Fruit fly (Drosophila melanogaster) whole organism: ENCODE data around the gene AdamTS-A.

Source experiments
- CG8478 ChIP-seq: fragments of >200 bp; optimal IDR thresholded peaks from 2 replicates; lab custom pipeline; 2018; ENCODE audit warnings: inconsistent platforms
- Dll ChIP-seq: fragments of >200 bp; optimal IDR thresholded peaks from 2 replicates; lab custom pipeline; 2017
- EcR ChIP-seq, 2 experiments: fragments of >200 bp; optimal IDR thresholded peaks; 2 replicates each; lab custom pipeline; 2017; ENCODE audit warnings: missing biosample characterization in 2 of 2, missing genetic modification characterization in 2 of 2, missing genetic modification reagents in 2 of 2
- pan ChIP-seq: fragments of >200 bp; optimal IDR thresholded peaks from 2 replicates; lab custom pipeline; 2017
- psq ChIP-seq: fragments of >200 bp; optimal IDR thresholded peaks from 2 replicates; lab custom pipeline; 2017
- usp ChIP-seq: fragments of >200 bp; optimal IDR thresholded peaks from 2 replicates; lab custom pipeline; 2017; ENCODE audit warnings: missing biosample characterization, missing genetic modification characterization, mixed read lengths

Gene AdamTS-A

dm6 chr3R:15425638-15426487, 50.1 kb downstream of the AdamTS-A start:
- TF ChIP-seq psq (lab: Kevin White, UChicago) (no peak), CG8478 (lab: Kevin White, UChicago) (no peak), EcR (GFP tag; optimal IDR thresholded peaks at IDR 0.05; lab: Kevin White, UChicago) (no peak), usp (GFP tag; lab: Kevin White, UChicago) (no peak), Dll (lab: Kevin White, UChicago) (no peak), pan (no peak)

- no peak for TF ChIP-seq pan
- TF ChIP-seq usp (GFP tag; lab: Kevin White, UChicago): no peak
- TF ChIP-seq CG8478 (lab: Kevin White, UChicago): no peak
- no peak for TF ChIP-seq psq (lab: Kevin White, UChicago)
- no peak for TF ChIP-seq EcR (GFP tag; optimal IDR thresholded peaks at IDR 0.05; lab: Kevin White, UChicago)
- no peak for TF ChIP-seq Dll (lab: Kevin White, UChicago)
Observed at dm6 chr3R:15424187-15424586, 51.8 kb downstream of the AdamTS-A start.

- TF ChIP-seq EcR (GFP tag; optimal IDR thresholded peaks at IDR 0.05; lab: Kevin White, UChicago): no peak
- TF ChIP-seq Dll (lab: Kevin White, UChicago): peak; percentile 46
- no peak for TF ChIP-seq CG8478 (lab: Kevin White, UChicago)
- TF ChIP-seq usp (GFP tag; lab: Kevin White, UChicago): no peak
Observed at dm6 chr3R:15420375-15420931, 55.5 kb downstream of the AdamTS-A start.

- TF ChIP-seq pan: no peak
- no peak for TF ChIP-seq Dll (lab: Kevin White, UChicago)
- no peak for TF ChIP-seq EcR (GFP tag; optimal IDR thresholded peaks at IDR 0.05; lab: Kevin White, UChicago)
- TF ChIP-seq usp (GFP tag; lab: Kevin White, UChicago): no peak
- no peak for TF ChIP-seq CG8478 (lab: Kevin White, UChicago)
- TF ChIP-seq psq (lab: Kevin White, UChicago): no peak
Observed at dm6 chr3R:15418824-15419530, 57.0 kb downstream of the AdamTS-A start.

DNA sequence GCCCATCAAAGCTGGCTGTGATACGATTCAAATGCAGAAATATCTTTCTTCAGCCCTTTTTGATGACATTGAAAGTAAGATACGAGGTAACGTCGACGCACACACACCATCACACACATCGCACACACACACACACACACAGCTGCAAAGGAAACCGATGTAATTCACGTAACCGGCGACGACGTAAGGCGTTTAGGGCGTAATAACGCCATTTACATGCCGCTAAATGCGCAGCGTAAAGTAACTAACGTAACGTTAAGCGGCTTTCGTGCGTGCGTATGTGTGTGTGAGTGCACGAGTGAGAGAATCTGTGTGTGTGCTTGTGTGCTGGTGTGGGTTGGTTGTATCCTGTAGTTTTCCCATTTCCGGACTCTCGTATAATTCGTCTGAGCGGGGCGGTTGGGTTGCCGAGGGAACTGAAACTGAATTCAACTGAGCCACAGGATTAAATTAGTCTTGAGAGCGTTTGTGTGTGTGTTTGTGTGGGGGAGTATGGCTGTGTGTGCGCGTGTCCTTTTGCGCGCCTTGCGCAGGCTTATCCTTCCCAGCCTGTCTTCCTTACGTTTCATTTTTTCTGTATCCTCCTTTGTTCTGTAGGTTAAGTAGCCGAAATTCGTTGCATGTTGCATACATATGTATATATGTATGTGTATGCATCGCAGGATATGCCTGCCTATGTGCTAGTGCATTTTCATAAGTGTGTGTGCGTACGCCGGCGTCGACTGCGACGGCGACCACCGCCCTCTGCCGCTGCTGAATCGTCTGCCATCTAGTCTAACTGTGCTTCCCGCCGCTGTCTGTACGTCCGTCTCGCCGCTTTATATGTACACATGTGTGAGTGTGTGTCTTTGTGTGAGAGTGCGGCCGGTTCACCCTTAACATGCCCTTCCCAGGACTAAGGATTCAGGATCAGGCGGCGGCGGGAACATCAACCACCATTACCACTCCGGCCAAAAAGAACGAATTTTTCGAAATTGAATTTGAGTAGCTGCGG, 57.9 kb downstream of the AdamTS-A start:
- TF ChIP-seq Dll (lab: Kevin White, UChicago) (no peak), usp (GFP tag; lab: Kevin White, UChicago) (no peak), EcR (GFP tag; optimal IDR thresholded peaks at IDR 0.05; lab: Kevin White, UChicago) (no peak), pan (no peak), psq (lab: Kevin White, UChicago) (no peak), CG8478 (lab: Kevin White, UChicago) (no peak)

DNA sequence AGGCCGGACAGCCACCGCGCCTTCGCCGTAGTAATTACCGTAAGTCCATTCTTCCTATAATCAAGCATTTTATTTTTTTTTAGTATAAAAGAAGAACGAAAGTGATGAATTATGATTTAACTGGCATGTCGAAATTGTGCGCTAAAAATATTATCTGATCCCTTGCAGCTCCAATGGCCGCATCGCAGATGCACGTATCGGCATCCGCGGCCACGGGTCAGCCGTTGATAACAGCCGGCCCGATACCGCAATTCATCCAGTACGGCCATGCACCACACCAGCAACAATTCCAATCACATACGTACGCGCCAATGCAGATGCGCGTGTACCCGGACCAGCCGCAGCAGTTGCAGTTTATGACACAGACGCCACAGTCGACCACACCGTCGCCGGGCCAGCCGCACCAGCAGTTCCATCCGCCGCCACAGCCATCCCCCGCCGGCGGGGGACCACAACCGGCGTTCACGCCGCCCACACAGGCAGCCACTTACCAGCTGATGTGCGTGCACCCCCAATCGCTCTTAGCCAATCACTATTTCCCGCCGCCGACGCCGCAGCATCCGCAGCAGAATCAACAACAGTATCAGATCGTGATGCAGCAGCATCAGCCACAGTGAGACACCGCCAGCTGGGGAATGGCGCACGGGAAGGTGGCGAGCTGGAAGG, 60.9 kb downstream of the AdamTS-A start:
- TF ChIP-seq usp (GFP tag; lab: Kevin White, UChicago) (no peak), CG8478 (lab: Kevin White, UChicago) (no peak), pan (no peak), Dll (lab: Kevin White, UChicago) (no peak), EcR (GFP tag; optimal IDR thresholded peaks at IDR 0.05; lab: Kevin White, UChicago) (no peak), psq (lab: Kevin White, UChicago) (no peak)

DNA sequence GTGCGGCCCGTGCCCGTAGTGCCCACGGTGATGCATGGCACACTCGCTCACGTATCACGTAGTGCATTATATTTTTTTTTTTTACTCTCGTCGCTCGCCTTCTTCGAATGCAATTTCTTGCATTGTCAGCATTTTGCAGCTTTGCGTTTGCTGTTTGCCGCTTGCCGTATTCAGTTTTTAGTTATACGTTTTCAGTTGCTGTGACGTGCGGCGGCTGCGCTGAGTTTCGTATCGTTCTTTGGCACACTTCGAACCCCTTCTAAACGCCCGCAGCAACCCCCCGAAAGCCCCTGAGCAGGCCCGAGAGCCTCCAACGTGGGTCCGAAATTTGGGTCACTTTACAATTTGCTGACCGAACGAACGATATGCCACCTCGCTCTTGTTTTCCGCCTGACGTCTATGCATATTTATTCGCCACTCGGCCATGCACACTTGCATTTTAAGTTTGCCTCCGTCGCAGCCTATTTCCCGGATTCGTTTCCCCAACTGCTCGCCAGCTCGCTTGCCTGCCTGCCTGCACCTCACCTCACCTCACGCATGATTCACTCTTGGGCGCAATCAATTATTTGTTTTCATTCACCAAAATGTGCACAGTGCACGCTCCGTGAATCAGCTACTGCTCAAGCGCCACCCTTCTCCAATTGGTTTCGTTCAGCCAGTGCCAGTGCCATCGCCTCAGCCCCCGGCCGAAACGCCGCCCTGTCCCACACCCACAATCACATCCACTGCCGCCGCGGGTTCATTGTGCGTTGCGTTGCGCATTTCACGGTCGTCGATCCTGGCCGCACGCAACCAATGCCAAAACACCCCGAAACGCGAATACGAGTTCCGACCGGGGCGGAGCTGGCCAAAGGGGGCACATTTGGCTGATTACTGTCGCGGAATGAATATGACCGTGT, 65.1 kb downstream of the AdamTS-A start:
- TF ChIP-seq EcR (GFP tag; optimal IDR thresholded peaks at IDR 0.05; lab: Kevin White, UChicago): no peak
- no peak for TF ChIP-seq psq (lab: Kevin White, UChicago)
- no peak for TF ChIP-seq pan
- no peak for TF ChIP-seq usp (GFP tag; lab: Kevin White, UChicago)
- TF ChIP-seq Dll (lab: Kevin White, UChicago): no peak
- TF ChIP-seq CG8478 (lab: Kevin White, UChicago): no peak

dm6 chr3R:15409772-15410688, 66.0 kb downstream of the AdamTS-A start:
- no peak for TF ChIP-seq EcR (GFP tag; optimal IDR thresholded peaks at IDR 0.05; lab: Kevin White, UChicago)
- no peak for TF ChIP-seq Dll (lab: Kevin White, UChicago)
- no peak for TF ChIP-seq CG8478 (lab: Kevin White, UChicago)
- TF ChIP-seq pan: no peak
- TF ChIP-seq usp (GFP tag; lab: Kevin White, UChicago): no peak
- TF ChIP-seq psq (lab: Kevin White, UChicago): no peak
